Fruit fly (Drosophila melanogaster) whole organism: Measurements from ENCODE around the gene CG15369.

ENCODE experiments used
- Dll ChIP-seq: fragments of >200 bp; optimal IDR thresholded peaks from 2 replicates; lab custom pipeline; 2017
- EcR ChIP-seq, 2 experiments: fragments of >200 bp; optimal IDR thresholded peaks; 2 replicates each; lab custom pipeline; 2017; ENCODE audit warnings: missing biosample characterization in 2 of 2, missing genetic modification characterization in 2 of 2, missing genetic modification reagents in 2 of 2
- usp ChIP-seq: fragments of >200 bp; optimal IDR thresholded peaks from 2 replicates; lab custom pipeline; 2017; ENCODE audit warnings: missing biosample characterization, missing genetic modification characterization, mixed read lengths

- TF ChIP-seq EcR (GFP tag; optimal IDR thresholded peaks at IDR 0.05; lab: Kevin White, UChicago) (no peak), Dll (lab: Kevin White, UChicago) (no peak), usp (GFP tag; lab: Kevin White, UChicago) (no peak)
Observed at dm6 chrX:9215485-9215884, 1.2 kb upstream of the CG15369 start, which contains the start of gene CG15368.
